Fruit fly (Drosophila melanogaster): ENCODE results near the gene CCT2.

dm6 chrX:9064029-9064428 is 25.3 kb upstream of the CCT2 start:
- TF ChIP-seq aop (GFP tag; IDR thresholded peaks at IDR 0.05) (no peak), B-H2 (GFP tag; optimal IDR thresholded peaks at IDR 0.05) (no peak), sug (tag; optimal IDR thresholded peaks at IDR 0.05) (no peak), mld (GFP tag; IDR thresholded peaks at IDR 0.05; ENCODE audit: partially characterized antibody) (no peak), Dref (GFP tag; IDR thresholded peaks at IDR 0.05) (no peak), CG3163 (GFP tag; optimal IDR thresholded peaks at IDR 0.05) (no peak), wek (GFP tag; optimal IDR thresholded peaks at IDR 0.05) (no peak), sisA (GFP tag; IDR thresholded peaks at IDR 0.05) (no peak), CG2202 (tag; optimal IDR thresholded peaks at IDR 0.05) (no peak), CG10267 (tag; optimal IDR thresholded peaks at IDR 0.05) (no peak), eyg (GFP tag; optimal IDR thresholded peaks at IDR 0.05) (no peak)
